Worm (Caenorhabditis elegans): ENCODE data around the gene C27B7.7.
A peak's percentile ranks its signal among the peaks of the same experiment; 100 is the strongest.

Gene C27B7.7

DNA sequence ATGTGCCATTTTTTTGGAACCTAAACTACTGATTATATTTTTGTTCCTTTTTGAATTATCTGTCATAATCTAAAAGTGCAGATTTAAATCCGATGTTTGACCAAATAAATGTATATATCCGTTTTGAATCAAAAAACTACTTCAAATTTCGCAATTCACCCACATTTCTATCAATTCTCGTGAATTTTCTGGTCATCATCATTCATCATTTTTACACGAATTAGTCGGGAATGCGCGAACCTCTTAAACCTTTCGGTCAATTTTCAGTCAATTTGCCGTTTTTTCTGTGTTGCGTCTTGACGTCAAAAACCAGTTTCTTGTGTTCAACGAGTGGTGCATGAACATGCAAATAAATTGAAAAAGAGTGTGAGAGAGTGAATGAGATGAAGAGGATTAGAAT, 47.3 kb downstream of the C27B7.7 start:
- TF ChIP-seq unc-55 (GFP tag; optimal IDR thresholded peaks at IDR 0.05) (peak; percentile 9), mbf-1 (tag; optimal IDR thresholded peaks at IDR 0.05) (no peak), nhr-6 (tag; optimal IDR thresholded peaks at IDR 0.05) (peak; percentile 5), lsy-2 (tag; optimal IDR thresholded peaks at IDR 0.05) (no peak), nhr-129 (tag; optimal IDR thresholded peaks at IDR 0.05) (no peak), Y55F3AM.14 (GFP tag; optimal IDR thresholded peaks at IDR 0.05) (no peak), zag-1 (tag; optimal IDR thresholded peaks at IDR 0.05) (no peak)

DNA sequence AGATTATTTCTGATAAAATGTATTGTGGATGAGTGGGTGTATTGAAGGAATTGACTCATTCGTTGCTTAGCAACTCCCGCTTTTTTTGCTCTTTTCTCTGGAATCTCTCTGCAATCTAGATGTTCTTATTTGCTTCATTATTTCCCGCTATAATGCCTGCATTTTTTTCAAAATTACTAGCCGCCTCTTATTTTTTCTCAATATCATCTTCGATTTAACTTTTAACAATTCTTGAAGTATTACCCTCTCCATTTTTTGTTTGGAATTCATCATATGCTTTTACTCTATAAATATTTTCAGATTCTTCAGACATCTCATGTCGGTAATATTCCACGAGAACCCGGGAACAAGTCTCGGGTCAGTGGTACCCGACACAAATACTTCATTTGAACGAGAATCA, 49.3 kb downstream of the C27B7.7 start, which contains the start of gene tpra-1:
Gene tpra-1 (plus strand): TSS at position 301 of the 400 bp plus-strand sequence.
- TF ChIP-seq ztf-4 (tag; optimal IDR thresholded peaks at IDR 0.05): no peak
- TF ChIP-seq lsy-2 (tag; optimal IDR thresholded peaks at IDR 0.05): no peak
- no peak for TF ChIP-seq blmp-1 (tag; optimal IDR thresholded peaks at IDR 0.05; ENCODE audit: insufficient read depth)
- no peak for TF ChIP-seq nhr-25 (tag; optimal IDR thresholded peaks at IDR 0.05)
- no peak for TF ChIP-seq dmd-4 (tag; optimal IDR thresholded peaks at IDR 0.05)
- no peak for TF ChIP-seq zag-1 (tag; optimal IDR thresholded peaks at IDR 0.05)
- no peak for TF ChIP-seq lin-39 (tag; optimal IDR thresholded peaks at IDR 0.05)
- no peak for TF ChIP-seq nhr-11 (tag; optimal IDR thresholded peaks at IDR 0.05)
- no peak for TF ChIP-seq lin-11 (tag; optimal IDR thresholded peaks at IDR 0.05)
- TF ChIP-seq unc-62 (GFP tag; optimal IDR thresholded peaks at IDR 0.05): no peak
- TF ChIP-seq unc-55 (GFP tag; optimal IDR thresholded peaks at IDR 0.05): no peak
- no peak for TF ChIP-seq ama-1 (optimal IDR thresholded peaks at IDR 0.05)
- no peak for TF ChIP-seq fos-1 (tag; optimal IDR thresholded peaks at IDR 0.05)
- TF ChIP-seq nhr-6 (tag; optimal IDR thresholded peaks at IDR 0.05): no peak
- no peak for TF ChIP-seq C34F6.9 (tag; optimal IDR thresholded peaks at IDR 0.05)
- TF ChIP-seq ztf-1 (GFP tag; conservative IDR thresholded peaks at IDR 0.05): no peak
- TF ChIP-seq nhr-23 (tag; optimal IDR thresholded peaks at IDR 0.05): no peak
- TF ChIP-seq sma-3 (GFP tag; optimal IDR thresholded peaks at IDR 0.05): no peak
- TF ChIP-seq elt-1 (tag; optimal IDR thresholded peaks at IDR 0.05): no peak
- TF ChIP-seq unc-39 (tag; optimal IDR thresholded peaks at IDR 0.05): no peak

Data from whole organism, L2 larva.